Worm (Caenorhabditis elegans) whole organism, late embryonic: ENCODE data around the gene nhr-137.

ENCODE experiments used
- C08G9.2 ChIP-seq: sonication (generic microtip); optimal IDR thresholded peaks from 2 replicates; lab custom pipeline; 2016; ENCODE audit warnings: mild to moderate bottlenecking, missing genetic modification characterization, moderate library complexity, missing compliant biosample characterization
- F13H6.1 ChIP-seq: sonication (generic microtip); optimal IDR thresholded peaks from 2 replicates; lab custom pipeline; 2016; ENCODE audit warnings: missing genetic modification characterization, missing compliant biosample characterization
- K09A11.1 ChIP-seq: sonication (generic microtip); optimal IDR thresholded peaks from 2 replicates; lab custom pipeline; 2017; ENCODE audit warnings: antibody characterized with exemption, mild to moderate bottlenecking, missing genetic modification characterization, missing compliant biosample characterization; ENCODE audit not compliant: insufficient read depth
- T23F11.4 ChIP-seq: fragments of 200-800 bp; sonication (Bioruptor generic); optimal IDR thresholded peaks from 2 replicates; lab custom pipeline; 2018; ENCODE audit warnings: mild to moderate bottlenecking, missing genetic modification characterization, missing compliant biosample characterization
- Y22D7AL.16 ChIP-seq: sonication (generic microtip); optimal IDR thresholded peaks from 2 replicates; lab custom pipeline; 2016; ENCODE audit warnings: missing genetic modification characterization, missing compliant biosample characterization
- ahr-1 ChIP-seq: sonication (generic microtip); optimal IDR thresholded peaks from 2 replicates; lab custom pipeline; 2016; ENCODE audit warnings: missing genetic modification characterization, missing compliant biosample characterization
- ceh-22 ChIP-seq: sonication (generic microtip); optimal IDR thresholded peaks from 2 replicates; lab custom pipeline; 2017; ENCODE audit warnings: missing biosample characterization, missing genetic modification characterization
- ceh-24 ChIP-seq: sonication (generic microtip); optimal IDR thresholded peaks from 2 replicates; lab custom pipeline; 2016; ENCODE audit warnings: mild to moderate bottlenecking, missing genetic modification characterization, missing compliant biosample characterization
- ceh-31 ChIP-seq: sonication (generic microtip); optimal IDR thresholded peaks from 2 replicates; lab custom pipeline; 2016; ENCODE audit warnings: missing genetic modification characterization, missing compliant biosample characterization
- ceh-34 ChIP-seq: sonication (generic microtip); optimal IDR thresholded peaks from 2 replicates; lab custom pipeline; 2016; ENCODE audit warnings: mild to moderate bottlenecking, missing genetic modification characterization, missing compliant biosample characterization
- ceh-48 ChIP-seq: sonication (generic microtip); optimal IDR thresholded peaks from 2 replicates; lab custom pipeline; 2016; ENCODE audit warnings: missing genetic modification characterization, inconsistent platforms, missing compliant biosample characterization
- che-1 ChIP-seq: sonication (generic microtip); optimal IDR thresholded peaks from 2 replicates; lab custom pipeline; 2016; ENCODE audit warnings: mild to moderate bottlenecking, missing genetic modification characterization, missing compliant biosample characterization
- dmd-4 ChIP-seq: sonication (generic microtip); optimal IDR thresholded peaks from 2 replicates; lab custom pipeline; 2016; ENCODE audit warnings: borderline replicate concordance, missing genetic modification characterization, missing compliant biosample characterization
- elt-2 ChIP-seq: sonication (generic microtip); optimal IDR thresholded peaks from 2 replicates; lab custom pipeline; 2016; ENCODE audit warnings: missing genetic modification reagents, missing genetic modification characterization, missing compliant biosample characterization
- ets-4 ChIP-seq: sonication (generic microtip); optimal IDR thresholded peaks from 2 replicates; lab custom pipeline; 2016; ENCODE audit warnings: missing genetic modification characterization, missing compliant biosample characterization
- fax-1 ChIP-seq: sonication (generic microtip); optimal IDR thresholded peaks from 2 replicates; lab custom pipeline; 2016; ENCODE audit warnings: missing genotype, missing genetic modification characterization, missing compliant biosample characterization
- fkh-10 ChIP-seq: fragments of 150-350 bp; optimal IDR thresholded peaks from 2 replicates; lab custom pipeline; 2014; ENCODE audit warnings: missing biosample characterization, missing genetic modification reagents, missing genetic modification characterization
- fkh-6 ChIP-seq: sonication (generic microtip); optimal IDR thresholded peaks from 2 replicates; lab custom pipeline; 2016; ENCODE audit warnings: missing genetic modification characterization, missing compliant biosample characterization
- gmeb-2 ChIP-seq: sonication (generic microtip); optimal IDR thresholded peaks from 2 replicates; lab custom pipeline; 2016; ENCODE audit warnings: missing genetic modification characterization, inconsistent platforms, missing compliant biosample characterization
- hlh-13 ChIP-seq: fragments of 200-800 bp; sonication (Bioruptor generic); optimal IDR thresholded peaks from 2 replicates; lab custom pipeline; 2018; ENCODE audit warnings: mild to moderate bottlenecking, missing genetic modification characterization, missing compliant biosample characterization
- hlh-15 ChIP-seq: sonication (generic microtip); optimal IDR thresholded peaks from 2 replicates; lab custom pipeline; 2016; ENCODE audit warnings: missing genetic modification characterization, missing compliant biosample characterization
- hlh-30 ChIP-seq: sonication (generic microtip); optimal IDR thresholded peaks from 2 replicates; lab custom pipeline; 2017; ENCODE audit warnings: antibody characterized with exemption, missing genetic modification characterization, missing compliant biosample characterization; ENCODE audit not compliant: insufficient read depth
- lim-6 ChIP-seq: sonication (generic microtip); optimal IDR thresholded peaks from 2 replicates; lab custom pipeline; 2016; ENCODE audit warnings: missing genetic modification characterization, missing compliant biosample characterization
- madf-2 ChIP-seq: sonication (generic microtip); optimal IDR thresholded peaks from 2 replicates; lab custom pipeline; 2017; ENCODE audit warnings: missing genetic modification characterization, missing compliant biosample characterization
- npax-4 ChIP-seq: sonication (generic microtip); optimal IDR thresholded peaks from 2 replicates; lab custom pipeline; 2016; ENCODE audit warnings: missing genetic modification characterization, missing compliant biosample characterization
- odd-2 ChIP-seq: sonication (generic microtip); optimal IDR thresholded peaks from 2 replicates; lab custom pipeline; 2017; ENCODE audit warnings: antibody characterized with exemption, mild to moderate bottlenecking, missing genetic modification characterization, missing compliant biosample characterization
- pag-3 ChIP-seq: sonication (generic microtip); optimal IDR thresholded peaks from 2 replicates; lab custom pipeline; 2016; ENCODE audit warnings: missing compliant biosample characterization, missing genetic modification characterization, borderline replicate concordance
- pax-1 ChIP-seq: fragments of 150-350 bp; optimal IDR thresholded peaks from 2 replicates; lab custom pipeline; 2014; ENCODE audit warnings: missing biosample characterization, missing genetic modification characterization
- pha-2 ChIP-seq: sonication (generic microtip); optimal IDR thresholded peaks from 2 replicates; lab custom pipeline; 2017; ENCODE audit warnings: mild to moderate bottlenecking, missing genetic modification characterization, missing compliant biosample characterization
- pha-4 ChIP-seq: fragments of 150-350 bp; optimal IDR thresholded peaks from 2 replicates; lab custom pipeline; 2018; ENCODE audit warnings: missing biosample characterization, missing genetic modification reagents, missing genetic modification characterization
- pqm-1 ChIP-seq: sonication (generic microtip); optimal IDR thresholded peaks from 2 replicates; lab custom pipeline; 2016; ENCODE audit warnings: missing genetic modification characterization, missing compliant biosample characterization
- pros-1 ChIP-seq: fragments of 150-350 bp; optimal IDR thresholded peaks from 2 replicates; lab custom pipeline; 2014; ENCODE audit warnings: missing biosample characterization, missing genetic modification reagents, missing genetic modification characterization
- ref-2 ChIP-seq: sonication (generic microtip); optimal IDR thresholded peaks from 2 replicates; lab custom pipeline; 2016; ENCODE audit warnings: missing genetic modification characterization, missing compliant biosample characterization
- rnt-1 ChIP-seq: sonication (generic microtip); optimal IDR thresholded peaks from 2 replicates; lab custom pipeline; 2016; ENCODE audit warnings: missing genetic modification characterization, missing compliant biosample characterization
- syd-9 ChIP-seq: sonication (generic microtip); optimal IDR thresholded peaks from 2 replicates; lab custom pipeline; 2016; ENCODE audit warnings: mild to moderate bottlenecking, missing genetic modification characterization, moderate library complexity, missing compliant biosample characterization
- tbx-7 ChIP-seq: sonication (generic microtip); optimal IDR thresholded peaks from 2 replicates; lab custom pipeline; 2016; ENCODE audit warnings: missing genotype, missing genetic modification characterization, missing compliant biosample characterization
- unc-42 ChIP-seq: sonication (generic microtip); optimal IDR thresholded peaks from 2 replicates; lab custom pipeline; 2016; ENCODE audit warnings: missing genotype, missing genetic modification characterization, missing compliant biosample characterization
- unc-86 ChIP-seq: sonication (generic microtip); optimal IDR thresholded peaks from 2 replicates; lab custom pipeline; 2016; ENCODE audit warnings: missing genetic modification characterization, missing compliant biosample characterization
- zip-5 ChIP-seq: sonication (generic microtip); optimal IDR thresholded peaks from 2 replicates; lab custom pipeline; 2016; ENCODE audit warnings: missing genetic modification characterization, missing compliant biosample characterization

Gene nhr-137

DNA sequence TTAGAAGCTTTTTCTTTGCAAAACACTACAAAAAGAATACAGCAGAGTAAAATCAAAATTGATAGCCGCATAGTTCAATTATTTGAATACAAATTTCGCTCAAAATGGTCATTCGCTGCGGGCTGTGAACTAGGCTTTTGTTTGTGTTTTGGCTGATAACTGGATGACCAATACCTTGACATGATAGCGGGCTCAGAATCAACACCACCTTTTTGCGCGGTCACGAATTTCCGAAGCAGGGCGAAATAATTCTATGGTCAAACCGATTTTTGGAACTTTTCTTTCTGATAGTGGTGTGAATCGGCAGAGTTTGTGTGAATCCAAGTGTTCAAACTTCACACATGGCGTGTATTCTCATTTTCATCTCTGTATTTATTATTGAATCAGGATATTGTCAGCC, 29.5 kb upstream of the nhr-137 start, which contains the start of the genes F38B6.7 and F38B6.2:
F38B6.7 (minus strand) TSS at position 101 of the 400 bp plus-strand sequence.
F38B6.2 (plus strand) TSS at position 267 of the 400 bp plus-strand sequence.
- no peak for TF ChIP-seq ceh-48 (tag; lab: Kevin White, UChicago)
- TF ChIP-seq K09A11.1 (tag; lab: Kevin White, UChicago) = no peak
- TF ChIP-seq ref-2 (tag; lab: Kevin White, UChicago) = no peak
- no peak for TF ChIP-seq ahr-1 (tag; lab: Kevin White, UChicago)
- no peak for TF ChIP-seq zip-5
- TF ChIP-seq che-1 (tag; lab: Kevin White, UChicago) = no peak
- TF ChIP-seq F13H6.1 (tag; lab: Kevin White, UChicago) = no peak
- no peak for TF ChIP-seq Y22D7AL.16 (tag; lab: Kevin White, UChicago)
- TF ChIP-seq T23F11.4 (GFP tag; lab: Kevin White, UChicago) = no peak
- TF ChIP-seq pha-4 (tag; lab: Kevin White, UChicago) = no peak
- TF ChIP-seq hlh-30 = no peak
- no peak for TF ChIP-seq elt-2 (tag; lab: Kevin White, UChicago)
- no peak for TF ChIP-seq pax-1 (tag; lab: Kevin White, UChicago)
- no peak for TF ChIP-seq gmeb-2 (tag; lab: Kevin White, UChicago)
- no peak for TF ChIP-seq dmd-4 (tag; lab: Kevin White, UChicago)
- no peak for TF ChIP-seq tbx-7 (tag; lab: Kevin White, UChicago)
- no peak for TF ChIP-seq syd-9 (tag; lab: Kevin White, UChicago)
- TF ChIP-seq madf-2 (tag; lab: Kevin White, UChicago) = no peak
- TF ChIP-seq fkh-10 (GFP tag; lab: Kevin White, UChicago) = no peak
- no peak for TF ChIP-seq C08G9.2 (tag; lab: Kevin White, UChicago)

DNA sequence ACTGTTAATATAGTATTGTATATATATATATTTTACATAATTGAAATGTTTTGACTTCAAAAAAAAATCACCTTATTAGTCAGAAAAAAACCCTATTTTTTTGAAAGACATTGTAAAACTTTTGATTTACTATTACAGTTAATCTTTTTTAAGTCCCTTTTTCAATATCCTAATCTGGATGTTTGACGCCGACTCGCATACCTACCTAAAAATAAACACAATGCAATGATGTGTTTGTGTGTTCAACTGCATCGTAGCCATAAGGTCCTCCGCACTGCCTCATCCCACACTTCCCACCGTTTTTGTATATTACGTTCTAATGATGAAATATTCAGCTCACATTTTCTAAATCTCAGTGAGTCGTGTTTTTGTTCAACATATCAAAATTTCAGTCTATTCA, 24.5 kb upstream of the nhr-137 start, which contains the start of gene F38B6.3:
F38B6.3 (plus strand) TSS at position 301 of the 400 bp plus-strand sequence.
- TF ChIP-seq fax-1 (no peak), F13H6.1 (tag; lab: Kevin White, UChicago) (no peak), pros-1 (no peak), hlh-15 (no peak), rnt-1 (no peak), odd-2 (no peak), elt-2 (tag; lab: Kevin White, UChicago) (no peak)

DNA sequence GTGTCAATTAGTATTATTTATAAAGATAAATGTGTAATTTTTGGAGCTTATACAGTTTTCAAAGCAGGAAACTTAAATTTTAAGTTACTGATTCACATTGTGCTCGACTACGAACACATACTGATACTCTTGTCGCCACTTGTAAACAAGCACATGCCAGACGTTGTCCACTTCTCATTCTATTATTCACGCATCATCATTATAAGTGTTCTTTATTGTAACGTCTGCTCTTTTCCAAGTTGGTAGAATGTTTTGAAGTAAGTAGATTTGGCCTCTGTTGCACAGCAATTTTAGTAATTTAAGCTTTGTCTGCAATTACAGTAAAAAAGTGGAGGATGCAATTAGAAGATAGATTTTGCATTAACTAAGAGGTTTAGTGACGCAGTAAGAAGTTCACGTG, 24.1 kb upstream of the nhr-137 start:
- no peak for TF ChIP-seq ets-4 (tag; lab: Kevin White, UChicago)
- TF ChIP-seq pha-2 = no peak
- no peak for TF ChIP-seq pax-1 (tag; lab: Kevin White, UChicago)
- TF ChIP-seq fkh-6 (tag; lab: Kevin White, UChicago) = no peak
- no peak for TF ChIP-seq ceh-22 (tag; lab: Kevin White, UChicago)
- no peak for TF ChIP-seq pqm-1 (tag; lab: Kevin White, UChicago)
- TF ChIP-seq pag-3 (tag; lab: Kevin White, UChicago) = no peak

DNA sequence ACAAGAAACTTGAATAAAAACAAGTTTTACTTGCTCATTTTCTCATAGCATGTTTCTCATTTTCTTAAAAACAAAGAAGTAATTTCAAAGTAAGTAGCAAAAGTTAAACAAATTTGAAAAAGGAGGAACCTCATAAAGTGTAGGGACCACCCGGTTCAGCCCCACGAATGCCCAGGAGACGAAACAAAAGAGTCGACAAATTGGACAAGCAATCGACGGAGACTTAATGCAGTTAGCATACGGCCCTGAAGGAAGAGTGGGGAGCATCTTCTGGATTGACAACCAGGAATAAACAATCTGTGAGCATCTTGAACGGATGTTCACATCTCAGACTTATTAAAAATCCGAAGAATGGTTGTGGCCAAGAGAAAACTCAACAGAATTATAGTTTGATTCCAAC, 22.8 kb upstream of the nhr-137 start:
- no peak for TF ChIP-seq npax-4 (tag; lab: Kevin White, UChicago)
- TF ChIP-seq unc-42 (tag; lab: Kevin White, UChicago) = peak; percentile 81

DNA sequence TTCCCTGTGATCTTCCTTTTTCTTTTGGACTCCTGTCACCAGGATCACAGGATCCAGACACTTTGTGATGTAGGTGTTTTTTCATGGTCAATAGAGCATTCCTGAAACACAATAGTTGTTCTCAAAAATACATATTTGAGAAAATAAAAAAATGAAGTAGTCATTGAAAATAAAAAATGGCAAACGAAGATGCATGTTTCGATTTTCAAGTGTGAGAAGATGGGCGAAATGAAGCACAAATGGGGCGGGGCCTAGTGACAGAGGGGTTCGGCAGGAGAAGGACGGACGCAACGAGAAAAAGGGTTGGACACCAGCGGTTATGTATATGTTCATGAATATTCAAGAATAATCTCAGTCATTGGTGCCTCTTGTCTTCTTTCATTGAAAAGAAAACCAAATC, 21.2 kb upstream of the nhr-137 start, which contains the start of gene F38B6.6:
F38B6.6 (minus strand) TSS at position 101 of the 400 bp plus-strand sequence.
- TF ChIP-seq fax-1 = no peak
- TF ChIP-seq ceh-31 (tag; lab: Kevin White, UChicago) = no peak
- no peak for TF ChIP-seq hlh-30
- TF ChIP-seq che-1 (tag; lab: Kevin White, UChicago) = no peak
- no peak for TF ChIP-seq odd-2
- TF ChIP-seq pros-1 = no peak
- no peak for TF ChIP-seq hlh-13 (GFP tag; lab: Kevin White, UChicago)
- no peak for TF ChIP-seq ceh-34 (tag; lab: Kevin White, UChicago)
- TF ChIP-seq rnt-1 = no peak
- no peak for TF ChIP-seq K09A11.1 (tag; lab: Kevin White, UChicago)
- no peak for TF ChIP-seq unc-86 (tag; lab: Kevin White, UChicago)
- TF ChIP-seq ceh-24 (tag; lab: Kevin White, UChicago) = no peak
- TF ChIP-seq zip-5 = no peak
- TF ChIP-seq lim-6 (tag; lab: Kevin White, UChicago) = no peak
